Worm (Caenorhabditis elegans) whole organism, L4/young adult: ENCODE measurements around the gene F22E5.6.
"Not testable (repeated sequence)": the region's sequence is repeated elsewhere in the genome, so short reads cannot be mapped to it uniquely, and the experiment has no call there.

Experiments
- W03F9.2 ChIP-seq: fragments of 150-350 bp; optimal IDR thresholded peaks from 2 replicates; lab custom pipeline; 2014; ENCODE audit warnings: missing biosample characterization, missing genetic modification characterization
- dao-5 ChIP-seq: sonication (generic microtip); optimal IDR thresholded peaks from 2 replicates; lab custom pipeline; 2016; ENCODE audit warnings: missing genotype, missing genetic modification characterization, moderate library complexity, missing compliant biosample characterization
- him-1 ChIP-seq: sonication (generic microtip); optimal IDR thresholded peaks from 2 replicates; lab custom pipeline; 2016; ENCODE audit warnings: missing genotype, missing genetic modification reagents, missing genetic modification characterization, missing compliant biosample characterization

The F22E5.6 gene

DNA sequence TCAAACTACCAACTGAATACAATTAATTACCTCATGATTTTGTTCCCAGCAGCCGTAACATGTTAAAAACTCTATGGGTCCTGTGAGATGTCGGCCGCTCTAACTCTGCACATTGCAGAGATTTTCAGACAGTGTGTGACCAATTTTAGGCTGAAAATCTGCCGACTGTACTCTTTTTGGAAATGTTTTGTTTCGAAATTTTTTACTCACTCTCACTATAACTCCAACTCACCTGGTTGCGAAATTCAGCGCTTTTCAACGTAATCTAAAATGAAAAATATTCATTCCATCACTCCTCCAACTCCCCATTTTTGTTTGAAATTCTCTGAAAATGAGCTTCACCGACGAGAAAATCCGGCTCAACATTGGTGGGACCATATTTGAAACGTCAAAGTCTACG, at the start of gene F22E5.6, which contains the start of gene F22E5.13:
Gene F22E5.6 (plus strand): TSS at position 297 of the 400 bp plus-strand sequence.
Gene F22E5.13 (minus strand): TSS at position 101 of the 400 bp plus-strand sequence.
- TF ChIP-seq dao-5 (tag; lab: Kevin White, UChicago) (no peak), him-1 (tag; lab: Kevin White, UChicago) (no peak), W03F9.2 (tag; lab: Kevin White, UChicago) (no peak)

DNA sequence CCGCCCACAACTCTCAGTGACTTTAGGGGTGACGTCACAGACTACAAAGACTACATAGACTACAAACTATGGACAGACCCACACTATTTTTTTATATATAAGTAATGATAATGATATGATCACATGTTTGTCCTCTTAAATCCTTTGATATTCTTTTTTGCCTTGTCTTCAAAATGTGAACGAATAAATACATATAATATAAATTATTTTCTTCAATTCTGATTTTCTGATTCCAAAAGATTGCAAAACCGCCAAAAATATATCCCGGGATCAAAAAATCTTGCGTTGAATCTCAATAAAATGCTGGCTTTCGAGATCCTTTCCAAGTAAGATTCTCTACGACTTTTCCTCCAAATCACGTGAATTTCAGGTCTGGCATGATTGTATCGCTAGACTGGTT, 49.5 kb upstream of the F22E5.6 start, which contains the start of gene F33H12.1:
Gene F33H12.1 (plus strand): TSS at position 301 of the 400 bp plus-strand sequence.
- TF ChIP-seq him-1, dao-5, W03F9.2 (tag; lab: Kevin White, UChicago): not testable (repeated sequence)

DNA sequence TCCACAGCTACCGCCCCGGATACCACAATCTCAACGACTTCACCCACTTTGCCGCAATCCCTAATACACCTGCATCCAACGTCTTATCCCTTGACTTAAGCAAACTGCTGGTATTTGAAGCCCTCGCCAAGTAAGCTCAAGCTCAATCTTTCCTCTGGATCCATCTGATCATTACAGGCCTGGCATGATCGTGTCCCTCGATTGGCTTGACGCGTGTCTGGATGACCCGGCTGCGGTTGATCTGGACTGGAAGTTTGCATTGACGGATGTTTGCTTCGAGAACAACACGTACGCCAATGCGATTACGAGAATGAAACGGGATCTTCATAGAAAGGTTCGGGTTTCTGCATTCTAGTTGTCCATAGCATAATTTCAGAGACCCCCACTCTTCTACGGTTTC, 48.7 kb upstream of the F22E5.6 start:
- no peak for TF ChIP-seq W03F9.2 (tag; lab: Kevin White, UChicago)
- no peak for TF ChIP-seq dao-5 (tag; lab: Kevin White, UChicago)
- no peak for TF ChIP-seq him-1 (tag; lab: Kevin White, UChicago)

DNA sequence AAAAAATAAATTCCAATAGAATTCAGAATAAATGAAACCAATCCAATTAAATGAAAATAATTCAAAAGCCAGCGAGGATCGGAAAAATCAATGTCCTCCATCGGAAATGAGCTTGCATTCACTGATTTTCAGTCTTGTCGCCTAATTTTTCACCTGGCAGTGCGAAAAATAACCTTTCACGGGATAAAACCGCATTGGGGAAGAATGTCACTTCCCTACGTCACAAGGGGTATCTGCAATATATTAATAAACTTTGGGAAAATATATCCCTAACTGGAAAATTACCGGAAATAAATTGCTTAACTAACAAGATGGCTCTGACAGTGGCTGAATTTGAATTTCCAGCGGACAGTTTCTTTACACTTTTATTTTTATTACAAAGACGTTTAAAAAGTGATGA, 44.3 kb upstream of the F22E5.6 start, which contains the start of gene sri-77:
Gene sri-77 (minus strand): TSS at position 101 of the 400 bp plus-strand sequence.
- no peak for TF ChIP-seq dao-5 (tag; lab: Kevin White, UChicago)
- no peak for TF ChIP-seq him-1 (tag; lab: Kevin White, UChicago)
- no peak for TF ChIP-seq W03F9.2 (tag; lab: Kevin White, UChicago)

DNA sequence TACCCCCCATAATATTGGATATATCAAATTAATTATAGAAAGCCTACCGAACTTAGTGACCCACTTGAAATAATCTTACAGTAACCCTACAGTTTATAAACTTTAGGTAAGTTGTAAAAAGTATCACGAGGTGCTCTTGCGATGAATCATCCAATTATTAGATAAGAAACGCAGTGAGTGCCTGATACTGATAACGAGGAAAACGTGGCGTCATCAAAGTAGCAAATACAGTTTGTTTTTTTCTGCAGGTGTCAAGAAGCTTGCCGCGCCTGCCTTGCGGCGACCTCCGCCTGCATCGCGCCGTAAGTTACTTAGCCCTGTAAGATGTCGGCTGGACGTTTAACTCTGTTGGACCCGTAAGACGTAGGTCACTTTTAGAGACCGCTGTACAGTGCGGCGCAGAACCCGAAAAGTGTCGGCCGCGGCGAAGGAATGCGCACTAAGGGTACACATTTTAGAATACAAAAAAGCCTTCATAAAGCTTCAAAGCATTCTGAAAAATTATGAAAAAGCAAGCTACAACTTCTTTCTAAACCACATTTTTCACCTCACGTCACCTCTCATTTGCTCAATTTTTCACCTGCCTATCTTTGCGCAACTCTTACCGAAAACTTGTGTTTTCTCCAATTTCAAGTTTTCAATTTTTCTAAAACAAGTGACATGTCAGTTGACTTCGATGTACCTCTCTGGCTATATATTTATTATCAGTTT, 39.3 kb upstream of the F22E5.6 start, which contains the start of gene sri-38:
Gene sri-38 (plus strand): TSS at position 661 of the 711 bp plus-strand sequence.
- TF ChIP-seq dao-5 (tag; lab: Kevin White, UChicago): no peak

DNA sequence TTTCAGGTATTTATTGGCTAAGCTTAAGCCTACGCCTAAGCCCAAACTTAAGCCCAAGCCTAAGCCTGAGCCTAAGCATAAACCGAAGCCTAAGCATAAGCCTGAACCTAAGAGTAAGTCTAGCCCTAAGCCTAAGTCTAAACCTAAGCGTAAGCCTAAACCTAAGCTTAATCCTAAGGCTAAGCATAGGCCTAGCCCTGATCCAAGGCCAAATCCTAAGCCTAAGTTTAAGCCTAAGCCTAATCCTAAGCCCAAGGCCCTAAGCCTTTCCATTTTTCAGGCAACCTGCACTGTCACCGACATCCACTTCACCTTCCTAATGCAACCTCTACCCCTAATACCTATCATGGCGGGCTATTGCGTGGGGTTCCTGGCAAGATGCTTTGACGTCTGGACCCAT, 38.6 kb upstream of the F22E5.6 start:
- TF ChIP-seq W03F9.2 (tag; lab: Kevin White, UChicago): no peak
- TF ChIP-seq dao-5 (tag; lab: Kevin White, UChicago): no peak
- TF ChIP-seq him-1 (tag; lab: Kevin White, UChicago): no peak

DNA sequence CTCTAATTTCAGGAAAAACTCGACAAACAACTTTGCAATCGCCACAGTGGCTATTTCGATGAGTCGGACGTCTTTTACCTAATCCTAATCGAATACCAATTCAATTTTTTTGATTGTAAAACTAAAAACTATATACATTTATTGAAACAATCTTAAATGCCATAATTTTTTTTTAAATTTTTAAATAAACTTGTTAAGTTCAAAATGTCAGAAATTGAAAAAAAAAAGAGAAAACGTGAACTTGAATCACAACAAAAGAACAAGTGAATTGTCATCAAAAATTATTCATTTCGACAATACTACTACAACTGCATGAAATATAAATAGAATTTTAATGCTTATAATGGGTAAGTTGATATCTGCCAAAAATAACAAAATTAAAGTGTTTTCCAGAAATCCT, 37.4 kb upstream of the F22E5.6 start, which contains the start of gene D2062.13:
Gene D2062.13 (plus strand): TSS at position 301 of the 400 bp plus-strand sequence.
- TF ChIP-seq W03F9.2, dao-5, him-1 (tag; lab: Kevin White, UChicago): not testable (repeated sequence)

DNA sequence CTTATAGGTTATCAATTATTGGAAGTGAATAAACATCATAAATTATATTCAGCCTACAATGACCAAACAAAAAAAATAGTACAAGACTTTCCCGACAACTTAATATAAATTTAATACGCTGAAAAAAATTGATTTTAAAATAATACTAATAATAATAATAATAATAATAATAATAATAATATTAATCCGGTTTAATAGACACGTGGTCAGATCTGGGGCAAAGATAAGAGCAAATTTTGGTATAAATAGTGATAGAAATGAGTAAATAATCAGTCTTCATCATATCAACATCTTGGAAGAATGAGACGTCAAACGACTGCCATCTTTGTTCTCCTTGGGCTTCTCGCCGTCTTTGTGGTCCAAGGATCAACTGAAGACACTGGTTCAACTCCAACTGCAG, 33.0 kb upstream of the F22E5.6 start, which contains the start of gene msrp-5:
Gene msrp-5 (plus strand): TSS at position 301 of the 400 bp plus-strand sequence.
- not testable (repeated sequence) for TF ChIP-seq him-1, W03F9.2, dao-5 (tag; lab: Kevin White, UChicago)

DNA sequence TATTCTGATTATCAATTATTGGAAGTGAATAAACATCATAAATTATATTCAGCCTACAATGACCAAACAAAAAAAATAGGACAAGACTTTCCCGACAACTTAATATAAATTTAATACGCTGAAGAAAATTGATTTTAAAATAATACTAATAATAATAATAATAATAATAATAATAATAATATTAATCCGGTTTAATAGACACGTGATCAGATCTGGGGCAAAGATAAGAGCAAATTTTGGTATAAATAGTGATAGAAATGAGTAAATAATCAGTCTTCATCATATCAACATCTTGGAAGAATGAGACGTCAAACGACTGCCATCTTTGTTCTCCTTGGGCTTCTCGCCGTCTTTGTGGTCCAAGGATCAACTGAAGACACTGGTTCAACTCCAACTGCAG, 30.5 kb upstream of the F22E5.6 start, which contains the start of gene msrp-6:
Gene msrp-6 (plus strand): TSS at position 301 of the 400 bp plus-strand sequence.
- TF ChIP-seq dao-5, him-1, W03F9.2 (tag; lab: Kevin White, UChicago): not testable (repeated sequence)

DNA sequence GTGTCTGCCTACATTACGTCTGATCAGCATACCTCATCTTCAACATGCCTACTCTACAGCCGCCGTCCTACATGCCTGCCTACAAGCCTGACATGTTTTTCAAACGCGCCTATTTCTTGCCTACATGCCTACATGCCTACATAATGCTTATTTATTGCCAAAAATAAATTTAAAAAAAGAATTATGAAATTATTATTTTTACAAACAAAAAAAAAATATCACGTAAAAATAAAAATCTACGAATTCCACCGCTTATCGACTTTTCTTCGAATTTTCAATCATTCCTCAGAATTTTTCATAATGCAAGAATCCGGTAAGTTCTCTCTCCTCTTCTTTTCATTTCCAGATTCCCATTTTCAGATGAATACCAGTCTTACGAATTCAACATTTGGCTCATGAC, 27.2 kb upstream of the F22E5.6 start, which contains the start of gene D2062.5:
Gene D2062.5 (plus strand): TSS at position 301 of the 400 bp plus-strand sequence.
- TF ChIP-seq dao-5 (tag; lab: Kevin White, UChicago): no peak
- no peak for TF ChIP-seq him-1 (tag; lab: Kevin White, UChicago)
- no peak for TF ChIP-seq W03F9.2 (tag; lab: Kevin White, UChicago)

DNA sequence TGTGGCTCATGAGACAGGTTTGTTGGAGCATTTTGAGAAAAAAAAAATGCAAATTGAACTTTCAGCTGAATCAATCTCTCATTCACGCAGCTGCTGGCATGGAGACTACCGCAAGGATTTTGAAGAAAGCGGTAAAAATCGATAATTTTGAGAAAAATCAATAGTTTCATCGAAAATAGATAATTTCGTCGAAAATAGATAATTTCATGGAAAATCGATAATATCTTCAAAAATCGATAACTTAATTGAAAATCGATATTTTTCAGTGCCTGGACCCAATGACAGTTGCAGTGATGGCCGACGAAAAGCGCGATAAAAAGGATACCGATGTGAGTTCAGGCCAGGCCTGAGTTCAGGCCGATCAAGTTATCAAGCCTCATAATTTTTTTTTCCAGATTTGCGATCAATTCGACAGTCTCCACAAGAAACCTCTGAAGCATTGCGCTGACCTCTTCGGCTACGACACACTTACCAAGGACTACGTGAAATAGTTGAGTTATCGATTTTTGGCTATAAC, 26.6 kb upstream of the F22E5.6 start, which contains the start of gene D2062.4:
Gene D2062.4 (plus strand): TSS at position 467 of the 517 bp plus-strand sequence.
- TF ChIP-seq him-1, dao-5, W03F9.2 (tag; lab: Kevin White, UChicago): not testable (repeated sequence)

DNA sequence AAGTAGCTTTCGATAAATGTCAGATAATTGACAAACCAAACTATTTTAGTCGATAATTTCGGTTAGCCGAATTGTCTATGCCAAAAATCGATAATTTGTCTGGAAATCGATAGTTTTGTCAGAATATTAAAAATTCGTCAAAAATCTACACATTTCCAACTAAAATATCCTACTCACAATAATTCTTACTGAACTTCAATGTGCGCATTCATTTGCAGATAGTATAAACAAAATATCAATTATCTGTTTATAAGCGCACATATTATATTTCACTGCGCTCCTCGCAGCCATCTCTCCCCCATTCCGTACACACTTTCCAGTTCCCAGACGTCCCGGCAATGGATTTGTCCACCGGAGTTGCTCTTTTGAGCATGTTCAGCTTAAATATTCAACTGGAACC, 24.8 kb upstream of the F22E5.6 start, which contains the start of gene lgc-28:
Gene lgc-28 (plus strand): TSS at position 301 of the 400 bp plus-strand sequence.
- no peak for TF ChIP-seq W03F9.2 (tag; lab: Kevin White, UChicago)
- TF ChIP-seq dao-5 (tag; lab: Kevin White, UChicago): no peak
